Worm (Caenorhabditis elegans): ENCODE results near the gene ges-1.

DNA sequence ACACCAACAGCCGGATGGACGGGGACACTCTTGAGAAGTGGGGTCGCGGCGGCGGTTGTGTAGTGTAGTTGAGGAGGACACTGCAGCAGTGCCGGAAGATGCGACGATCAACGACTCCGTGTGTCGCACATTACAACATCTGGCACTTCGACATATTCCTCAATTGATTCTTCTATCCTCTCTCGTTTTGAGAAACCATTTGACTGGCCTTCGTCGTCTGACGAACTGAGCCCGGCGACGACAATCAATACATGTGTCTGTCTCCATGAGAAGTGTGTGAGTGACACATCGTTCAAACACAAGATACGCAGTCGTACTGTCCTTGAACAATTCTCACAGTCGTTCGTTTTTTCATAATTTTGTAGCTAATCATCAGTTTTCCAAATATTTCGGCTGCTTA, 40.6 kb upstream of the ges-1 start:
- TF ChIP-seq fkh-2 (tag; optimal IDR thresholded peaks at IDR 0.05) (no peak), ztf-4 (tag; optimal IDR thresholded peaks at IDR 0.05) (no peak), nhr-67 (tag; optimal IDR thresholded peaks at IDR 0.05) (no peak), nhr-43 (tag; optimal IDR thresholded peaks at IDR 0.05; ENCODE audit: poor library complexity, severe bottlenecking) (no peak), ztf-11 (tag; optimal IDR thresholded peaks at IDR 0.05) (no peak), eor-1 (tag; optimal IDR thresholded peaks at IDR 0.05) (no peak), nhr-25 (tag; optimal IDR thresholded peaks at IDR 0.05) (peak; percentile 57), nhr-76 (tag; optimal IDR thresholded peaks at IDR 0.05) (no peak), elt-1 (tag; optimal IDR thresholded peaks at IDR 0.05) (no peak), mdl-1 (tag; optimal IDR thresholded peaks at IDR 0.05) (no peak), lin-15B (tag; optimal IDR thresholded peaks at IDR 0.05) (no peak), snpc-4 (tag; optimal IDR thresholded peaks at IDR 0.05) (no peak), jun-1 (tag; optimal IDR thresholded peaks at IDR 0.05) (no peak), ama-1 (optimal IDR thresholded peaks at IDR 0.05) (no peak)
